Worm (Caenorhabditis elegans): ENCODE results near the gene str-225.

DNA sequence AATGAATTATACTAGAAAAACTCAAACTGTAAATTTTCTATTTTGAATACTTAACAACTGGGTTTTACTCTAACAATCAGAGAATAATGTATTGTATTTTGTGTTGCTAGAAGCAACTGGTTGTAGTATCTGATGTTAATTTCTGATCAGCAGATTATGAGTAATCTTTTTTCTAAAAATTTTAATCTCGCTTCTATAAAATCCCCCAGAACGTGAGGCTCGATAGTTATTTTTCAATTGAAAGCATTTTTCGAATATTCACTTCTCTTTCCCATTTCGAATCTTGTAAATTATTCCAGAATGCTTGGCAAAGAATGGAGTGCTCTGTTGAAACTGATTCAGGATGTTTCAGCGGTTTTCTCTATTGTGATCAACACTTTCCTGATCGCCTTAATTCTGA lies 10.3 kb downstream of the str-225 start, which contains the start of gene str-227:
- TF ChIP-seq B0310.2 (tag; optimal IDR thresholded peaks at IDR 0.05) (no peak), ceh-36 (tag; optimal IDR thresholded peaks at IDR 0.05) (no peak), scrt-1 (GFP tag; IDR thresholded peaks at IDR 0.05) (no peak), sea-1 (GFP tag; conservative IDR thresholded peaks at IDR 0.05) (no peak), aly-1 (tag; optimal IDR thresholded peaks at IDR 0.05) (no peak), ama-1 (optimal IDR thresholded peaks at IDR 0.05) (no peak), hmbx-1 (tag; optimal IDR thresholded peaks at IDR 0.05) (no peak), tbx-37 (GFP tag; conservative IDR thresholded peaks at IDR 0.05) (no peak), hnd-1 (tag; optimal IDR thresholded peaks at IDR 0.05) (no peak), tra-4 (tag; optimal IDR thresholded peaks at IDR 0.05) (no peak)

Measured in whole organism, early embryonic.